Worm (Caenorhabditis elegans) whole organism, L3 larva: ENCODE data around the gene ZK1010.5.

Source experiments
- ama-1 ChIP-seq: fragments of 150-350 bp; optimal IDR thresholded peaks from 2 replicates; lab custom pipeline; 2018
- ceh-28 ChIP-seq: fragments of 150-350 bp; optimal IDR thresholded peaks from 2 replicates; lab custom pipeline; 2014; ENCODE audit warnings: missing biosample characterization, missing genetic modification reagents, missing genetic modification characterization
- egl-27 ChIP-seq: sonication (generic microtip); optimal IDR thresholded peaks from 4 replicates; lab custom pipeline; 2017; ENCODE audit warnings: missing biosample characterization, missing genetic modification reagents, missing genetic modification characterization
- elt-3 ChIP-seq, 3 experiments: fragments of 150-350 bp in 1 of 3; sonication (generic microtip) in 2 of 3; optimal IDR thresholded peaks; 2 replicates in 2 of 3; 4 replicates in 1 of 3; lab custom pipeline; 2014 to 2017; ENCODE audit warnings: missing biosample characterization in 3 of 3, missing genetic modification characterization in 3 of 3
- jun-1 ChIP-seq: fragments of 150-350 bp; optimal IDR thresholded peaks from 2 replicates; lab custom pipeline; 2014; ENCODE audit warnings: missing biosample characterization, missing genetic modification reagents, missing genetic modification characterization
- lin-15B ChIP-seq: fragments of 150-350 bp; optimal IDR thresholded peaks from 2 replicates; lab custom pipeline; 2014; ENCODE audit warnings: missing biosample characterization, missing genetic modification characterization
- mdl-1 ChIP-seq: fragments of 150-350 bp; optimal IDR thresholded peaks from 2 replicates; lab custom pipeline; 2014; ENCODE audit warnings: missing biosample characterization, missing genetic modification characterization
- mml-1 ChIP-seq: fragments of 150-350 bp; sonication (generic microtip); optimal IDR thresholded peaks from 3 replicates; lab custom pipeline; 2014; ENCODE audit warnings: missing biosample characterization, missing genetic modification characterization
- nhr-28 ChIP-seq: fragments of 150-350 bp; optimal IDR thresholded peaks from 2 replicates; lab custom pipeline; 2014; ENCODE audit warnings: missing biosample characterization, missing genetic modification characterization
- nhr-43 ChIP-seq: sonication (generic microtip); optimal IDR thresholded peaks from 2 replicates; lab custom pipeline; 2016; ENCODE audit warnings: mild to moderate bottlenecking, missing genetic modification characterization, missing compliant biosample characterization; ENCODE audit not compliant: poor library complexity, severe bottlenecking
- pha-4 ChIP-seq: fragments of 150-350 bp; optimal IDR thresholded peaks from 2 replicates; lab custom pipeline; 2014; ENCODE audit warnings: missing biosample characterization, missing genetic modification reagents, missing genetic modification characterization
- pqm-1 ChIP-seq: fragments of 150-350 bp; optimal IDR thresholded peaks from 2 replicates; lab custom pipeline; 2017; ENCODE audit warnings: missing biosample characterization, missing genetic modification characterization, inconsistent platforms
- zag-1 ChIP-seq: fragments of 150-350 bp; optimal IDR thresholded peaks from 2 replicates; lab custom pipeline; 2014; ENCODE audit warnings: missing biosample characterization, missing genetic modification characterization

DNA sequence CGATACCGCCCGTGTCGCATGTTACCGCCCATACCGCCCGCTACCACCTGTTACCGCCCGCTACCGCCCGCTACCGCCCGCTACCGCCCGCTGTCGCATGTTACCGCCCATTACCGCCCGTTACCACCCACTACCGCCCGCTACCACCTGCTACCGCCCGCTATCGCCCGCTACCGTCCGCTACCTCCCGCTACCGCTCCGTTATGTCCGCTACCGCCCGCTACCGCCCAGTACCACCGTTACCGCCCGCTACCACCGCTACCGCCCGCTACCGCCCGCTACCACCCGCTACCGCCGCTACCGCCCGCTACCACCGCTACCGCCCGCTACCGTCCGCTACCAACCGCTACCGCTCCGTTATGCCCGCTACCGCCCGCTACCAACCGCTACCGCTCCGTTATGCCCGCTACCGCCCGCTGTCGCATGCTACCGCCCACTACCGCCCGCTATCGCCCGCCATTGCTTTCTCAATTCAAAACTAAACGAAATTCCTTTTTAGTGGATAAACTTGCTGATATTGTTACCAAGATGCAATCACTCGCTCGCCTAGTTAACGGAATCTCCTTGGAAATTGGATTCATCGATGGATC, 45.2 kb upstream of the ZK1010.5 start:
- no peak for TF ChIP-seq mdl-1 (tag; lab: Kevin White, UChicago)
- no peak for TF ChIP-seq ceh-28 (tag; lab: Kevin White, UChicago)
- no peak for TF ChIP-seq zag-1 (tag; lab: Kevin White, UChicago)
- no peak for TF ChIP-seq elt-3 (tag; optimal IDR thresholded peaks at IDR 0.05; lab: Kevin White, UChicago)
- TF ChIP-seq egl-27 = no peak
- TF ChIP-seq nhr-28 (tag; lab: Kevin White, UChicago) = no peak
- TF ChIP-seq jun-1 (tag; lab: Kevin White, UChicago) = no peak
- TF ChIP-seq pqm-1 (tag; lab: Kevin White, UChicago) = no peak
- no peak for TF ChIP-seq pha-4
- TF ChIP-seq mml-1 = no peak
- TF ChIP-seq ama-1 (lab: Kevin White, UChicago) = no peak
- TF ChIP-seq lin-15B (tag; lab: Kevin White, UChicago) = no peak
- no peak for TF ChIP-seq nhr-43 (tag; lab: Kevin White, UChicago)
